Worm (Caenorhabditis elegans) whole organism, L4 larva: Measurements from ENCODE around the gene T26A8.3.

Source experiments
- D1046.2 ChIP-seq: fragments of 200-800 bp; sonication (Bioruptor generic); IDR thresholded peaks from 2 replicates; pipeline ENCODE4 v1.3.6; 2022; ENCODE audit warnings: missing genetic modification characterization, missing compliant biosample characterization
- F37D6.2 ChIP-seq: sonication (generic microtip); optimal IDR thresholded peaks from 2 replicates; lab custom pipeline; 2016; ENCODE audit warnings: mild to moderate bottlenecking, missing genetic modification characterization, missing compliant biosample characterization
- F44E2.7 ChIP-seq: fragments of 200-800 bp; sonication (Bioruptor generic); IDR thresholded peaks from 2 replicates; pipeline ENCODE4 v2.1.2; 2022; ENCODE audit warnings: missing genetic modification characterization, missing compliant biosample characterization
- F49E8.2 ChIP-seq: sonication (generic microtip); optimal IDR thresholded peaks from 2 replicates; lab custom pipeline; 2016; ENCODE audit warnings: missing compliant biosample characterization, mild to moderate bottlenecking, missing genetic modification characterization, borderline replicate concordance
- Y105C5A.15 ChIP-seq: fragments of 200-800 bp; sonication (Bioruptor generic); IDR thresholded peaks from 2 replicates; pipeline ENCODE4 v1.3.6; 2022; ENCODE audit warnings: missing genetic modification characterization, missing compliant biosample characterization
- Y48G9A.11 ChIP-seq: fragments of 200-800 bp; sonication (Bioruptor generic); IDR thresholded peaks from 2 replicates; pipeline ENCODE4 v1.3.6; 2022; ENCODE audit warnings: missing genetic modification reagents, missing genetic modification characterization, missing compliant biosample characterization
- Y5F2A.4 ChIP-seq: fragments of 200-800 bp; sonication (Bioruptor generic); optimal IDR thresholded peaks from 2 replicates; lab custom pipeline; 2018; ENCODE audit warnings: mild to moderate bottlenecking, missing genetic modification characterization, missing compliant biosample characterization
- aha-1 ChIP-seq: fragments of 150-350 bp; peaks from one replicate; lab custom pipeline; 2014; ENCODE audit warnings: missing biosample characterization, missing genetic modification characterization
- aly-2 ChIP-seq: sonication (generic microtip); optimal IDR thresholded peaks from 2 replicates; lab custom pipeline; 2018; ENCODE audit warnings: missing biosample characterization, missing genetic modification characterization
- attf-4 ChIP-seq: sonication (generic microtip); optimal IDR thresholded peaks from 3 replicates; lab custom pipeline; 2017; ENCODE audit warnings: missing biosample characterization, missing genetic modification characterization
- ceh-28 ChIP-seq: fragments of 150-350 bp; optimal IDR thresholded peaks from 2 replicates; lab custom pipeline; 2014; ENCODE audit warnings: missing biosample characterization, missing genetic modification reagents, missing genetic modification characterization
- ceh-44 ChIP-seq: fragments of 200-800 bp; sonication (Bioruptor generic); IDR thresholded peaks from 2 replicates; pipeline ENCODE4 v1.3.6; 2022; ENCODE audit warnings: missing genetic modification reagents, missing genetic modification characterization, missing compliant biosample characterization
- ceh-82 ChIP-seq: sonication (generic microtip); optimal IDR thresholded peaks from 2 replicates; lab custom pipeline; 2017; ENCODE audit warnings: missing biosample characterization, missing genetic modification characterization
- daf-16 ChIP-seq, 3 experiments: sonication (generic microtip); optimal IDR thresholded peaks; 2 replicates each; lab custom pipeline; 2016 to 2017; ENCODE audit warnings: missing genetic modification characterization in 3 of 3, missing genetic modification reagents in 3 of 3, mild to moderate bottlenecking in 2 of 3, missing compliant biosample characterization in 2 of 3, missing biosample characterization in 1 of 3, moderate library complexity in 1 of 3
- dmd-6 ChIP-seq: fragments of 200-800 bp; sonication (Bioruptor generic); IDR thresholded peaks from 2 replicates; pipeline ENCODE4 v1.3.6; 2022; ENCODE audit warnings: missing genetic modification reagents, missing genetic modification characterization, missing compliant biosample characterization
- dmd-8 ChIP-seq: fragments of 200-800 bp; sonication (Bioruptor generic); IDR thresholded peaks from 2 replicates; pipeline ENCODE4 v1.3.6; 2022; ENCODE audit warnings: missing genetic modification characterization, missing compliant biosample characterization
- dmd-9 ChIP-seq: fragments of 200-800 bp; sonication (Bioruptor generic); IDR thresholded peaks from 2 replicates; pipeline ENCODE4 v1.3.6; 2022; ENCODE audit warnings: missing genetic modification reagents, missing genetic modification characterization, missing compliant biosample characterization
- dpl-1 ChIP-seq: fragments of 150-350 bp; optimal IDR thresholded peaks from 2 replicates; lab custom pipeline; 2014; ENCODE audit warnings: missing biosample characterization, missing genetic modification reagents, missing genetic modification characterization
- duxl-1 ChIP-seq: sonication (generic microtip); optimal IDR thresholded peaks from 2 replicates; lab custom pipeline; 2016; ENCODE audit warnings: mild to moderate bottlenecking, missing genetic modification characterization, moderate library complexity, missing compliant biosample characterization; ENCODE audit not compliant: poor library complexity
- gei-8 ChIP-seq: fragments of 200-800 bp; sonication (Bioruptor generic); optimal IDR thresholded peaks from 2 replicates; lab custom pipeline; 2018; ENCODE audit warnings: mild to moderate bottlenecking, missing genetic modification characterization, missing compliant biosample characterization
- hlh-30 ChIP-seq: sonication (generic microtip); optimal IDR thresholded peaks from 2 replicates; lab custom pipeline; 2017; ENCODE audit warnings: antibody characterized with exemption, mild to moderate bottlenecking, missing genetic modification characterization, missing compliant biosample characterization; ENCODE audit not compliant: insufficient read depth
- hmg-1.1 ChIP-seq: fragments of 200-800 bp; sonication (Bioruptor generic); IDR thresholded peaks from 2 replicates; pipeline ENCODE4 v1.3.6; 2022; ENCODE audit warnings: missing genetic modification reagents, missing genetic modification characterization, missing compliant biosample characterization
- lim-7 ChIP-seq: fragments of 200-800 bp; sonication (Bioruptor generic); IDR thresholded peaks from 2 replicates; pipeline ENCODE4 v1.3.6; 2022; ENCODE audit warnings: missing genetic modification characterization, missing compliant biosample characterization
- lin-15B ChIP-seq: fragments of 150-350 bp; sonication (generic microtip); optimal IDR thresholded peaks from 3 replicates; lab custom pipeline; 2014; ENCODE audit warnings: missing biosample characterization, missing genetic modification characterization
- lin-38 ChIP-seq: fragments of 200-800 bp; sonication (Bioruptor generic); IDR thresholded peaks from 2 replicates; pipeline ENCODE4 v1.3.6; 2022; ENCODE audit warnings: missing genetic modification reagents, missing genetic modification characterization, missing compliant biosample characterization
- lin-39 ChIP-seq: fragments of 150-350 bp; optimal IDR thresholded peaks from 2 replicates; lab custom pipeline; 2014; ENCODE audit warnings: missing biosample characterization, missing genetic modification reagents, missing genetic modification characterization
- lsy-2 ChIP-seq, 2 experiments: fragments of 150-350 bp in 1 of 2; sonication (generic microtip) in 1 of 2; optimal IDR thresholded peaks; 2 replicates each; lab custom pipeline; 2014 to 2017; ENCODE audit warnings: missing biosample characterization in 2 of 2, missing genetic modification characterization in 2 of 2
- madf-5 ChIP-seq, 2 experiments: fragments of 200-800 bp; sonication (Bioruptor generic); IDR thresholded peaks; 2 replicates each; pipeline ENCODE4 v1.3.6; 2022; ENCODE audit warnings: missing compliant biosample characterization in 2 of 2, missing genetic modification characterization in 2 of 2
- mdt-29 ChIP-seq: fragments of 200-800 bp; sonication (Bioruptor generic); IDR thresholded peaks from 2 replicates; pipeline ENCODE4 v1.3.6; 2022; ENCODE audit warnings: missing genetic modification reagents, missing genetic modification characterization, missing compliant biosample characterization
- mep-1 ChIP-seq: fragments of 150-350 bp; sonication (generic microtip); optimal IDR thresholded peaks from 3 replicates; lab custom pipeline; 2014; ENCODE audit warnings: missing biosample characterization, missing genetic modification characterization
- mxl-3 ChIP-seq: fragments of 200-800 bp; sonication (Bioruptor generic); optimal IDR thresholded peaks from 2 replicates; lab custom pipeline; 2018; ENCODE audit warnings: mild to moderate bottlenecking, missing genetic modification characterization, missing compliant biosample characterization
- nhr-10 ChIP-seq: fragments of 150-350 bp; optimal IDR thresholded peaks from 2 replicates; lab custom pipeline; 2014; ENCODE audit warnings: missing biosample characterization, missing genetic modification characterization
- nhr-25 ChIP-seq: sonication (generic microtip); optimal IDR thresholded peaks from 2 replicates; lab custom pipeline; 2017; ENCODE audit warnings: missing genetic modification characterization, mild to moderate bottlenecking, missing compliant biosample characterization, antibody characterized with exemption, moderate library complexity, borderline replicate concordance; ENCODE audit not compliant: insufficient read depth
- nhr-48 ChIP-seq: sonication (generic microtip); optimal IDR thresholded peaks from 2 replicates; lab custom pipeline; 2016; ENCODE audit warnings: mild to moderate bottlenecking, missing genetic modification characterization, missing compliant biosample characterization
- nhr-6 ChIP-seq: fragments of 150-350 bp; optimal IDR thresholded peaks from 2 replicates; lab custom pipeline; 2014; ENCODE audit warnings: missing biosample characterization, missing genetic modification characterization
- nhr-77 ChIP-seq: fragments of 150-350 bp; optimal IDR thresholded peaks from 2 replicates; lab custom pipeline; 2014; ENCODE audit warnings: missing biosample characterization, missing genetic modification characterization
- rbr-2 ChIP-seq: sonication (generic microtip); optimal IDR thresholded peaks from 2 replicates; lab custom pipeline; 2016; ENCODE audit warnings: missing genotype, missing genetic modification characterization, missing compliant biosample characterization
- saeg-2 ChIP-seq: fragments of 200-800 bp; sonication (Bioruptor generic); IDR thresholded peaks from 2 replicates; pipeline ENCODE4 v1.3.6; 2022; ENCODE audit warnings: missing genetic modification reagents, missing genetic modification characterization, missing compliant biosample characterization
- set-16 ChIP-seq: fragments of 200-800 bp; sonication (Bioruptor generic); IDR thresholded peaks from 2 replicates; pipeline ENCODE4 v1.3.6; 2022; ENCODE audit warnings: missing genetic modification reagents, missing genetic modification characterization, missing compliant biosample characterization
- skn-1 ChIP-seq: fragments of 150-350 bp; optimal IDR thresholded peaks from 2 replicates; lab custom pipeline; 2014; ENCODE audit warnings: missing biosample characterization, missing genetic modification characterization
- snpc-4 ChIP-seq: fragments of 150-350 bp; optimal IDR thresholded peaks from 2 replicates; lab custom pipeline; 2014; ENCODE audit warnings: missing biosample characterization, missing genetic modification characterization
- spr-1 ChIP-seq: sonication (generic microtip); optimal IDR thresholded peaks from 2 replicates; lab custom pipeline; 2016; ENCODE audit warnings: mild to moderate bottlenecking, missing genetic modification characterization, missing compliant biosample characterization
- tag-97 ChIP-seq: fragments of 200-800 bp; sonication (Bioruptor generic); IDR thresholded peaks from 2 replicates; pipeline ENCODE4 v1.3.6; 2022; ENCODE audit warnings: missing genetic modification characterization, missing compliant biosample characterization
- unc-130 ChIP-seq: sonication (generic microtip); optimal IDR thresholded peaks from 2 replicates; lab custom pipeline; 2016; ENCODE audit warnings: missing genetic modification reagents, missing genetic modification characterization, missing compliant biosample characterization
- unc-39 ChIP-seq: sonication (generic microtip); optimal IDR thresholded peaks from 2 replicates; lab custom pipeline; 2017; ENCODE audit warnings: missing biosample characterization, missing genetic modification characterization
- vab-7 ChIP-seq: fragments of 200-800 bp; sonication (Bioruptor generic); IDR thresholded peaks from 2 replicates; pipeline ENCODE4 v1.3.6; 2022; ENCODE audit warnings: missing genetic modification reagents, missing genetic modification characterization, missing compliant biosample characterization
- zag-1 ChIP-seq: fragments of 150-350 bp; optimal IDR thresholded peaks from 2 replicates; lab custom pipeline; 2014; ENCODE audit warnings: missing biosample characterization, missing genetic modification characterization
- zfp-2 ChIP-seq: sonication (generic microtip); optimal IDR thresholded peaks from 2 replicates; lab custom pipeline; 2016; ENCODE audit warnings: mild to moderate bottlenecking, missing genetic modification characterization, missing compliant biosample characterization
- zfp-3 ChIP-seq: fragments of 200-800 bp; sonication (Bioruptor generic); conservative IDR thresholded peaks from 2 replicates; pipeline ENCODE4 v1.3.6; 2022; ENCODE audit warnings: missing genetic modification reagents, missing genetic modification characterization, missing compliant biosample characterization
- zip-2 ChIP-seq: fragments of 150-350 bp; optimal IDR thresholded peaks from 2 replicates; lab custom pipeline; 2014; ENCODE audit warnings: missing biosample characterization, missing genetic modification characterization
- ztf-7 ChIP-seq: fragments of 150-350 bp; optimal IDR thresholded peaks from 2 replicates; lab custom pipeline; 2014; ENCODE audit warnings: missing biosample characterization, missing genetic modification characterization

The T26A8.3 gene

DNA sequence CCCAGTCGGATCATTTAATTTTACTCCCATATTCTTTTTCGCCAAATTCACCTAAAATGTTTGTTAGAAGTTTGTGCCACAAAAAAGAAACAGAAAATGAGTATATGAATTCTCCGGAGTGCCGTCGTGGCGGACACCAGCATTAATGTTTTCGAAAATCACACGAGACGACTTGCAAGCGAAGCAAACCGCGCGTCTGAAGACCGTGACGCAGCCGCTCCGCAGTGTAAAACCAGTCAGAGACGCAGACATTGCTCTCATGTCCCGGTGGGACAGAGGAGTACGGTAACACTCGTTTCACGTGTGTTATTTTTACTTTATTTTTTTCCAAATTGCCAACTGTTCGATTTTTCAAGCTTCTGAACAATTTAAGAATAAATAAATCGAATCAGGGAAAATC is 6.3 kb upstream of the T26A8.3 start, which contains the start of the genes T26A8.4 and pdtf-1 (continued):
- peak; percentile 69 for TF ChIP-seq zip-2 (tag; lab: Kevin White, UChicago)
- peak; percentile 55 for TF ChIP-seq nhr-10 (tag; lab: Kevin White, UChicago)
- peak; percentile 63 for TF ChIP-seq nhr-48
- peak; percentile 76 for TF ChIP-seq snpc-4 (tag; lab: Kevin White, UChicago)
- peak; percentile 99 for TF ChIP-seq D1046.2 (GFP tag; lab: Robert Waterston, UW)
- TF ChIP-seq lin-38 (GFP tag; lab: Robert Waterston, UW), result peak; percentile 82
- peak; percentile 80 for TF ChIP-seq zfp-3
- TF ChIP-seq attf-4 (tag; lab: Kevin White, UChicago), result no peak
- peak; percentile 66; the same call in 1 of the 2 replicates for TF ChIP-seq saeg-2 (GFP tag; lab: Robert Waterston, UW)
- TF ChIP-seq daf-16 (GFP tag; optimal IDR thresholded peaks at IDR 0.05; lab: Kevin White, UChicago), result peak; percentile 38 to 78
- TF ChIP-seq daf-16 (tag; optimal IDR thresholded peaks at IDR 0.05; lab: Kevin White, UChicago), result peak; percentile 82
- peak; percentile 75 for TF ChIP-seq mxl-3
- TF ChIP-seq rbr-2 (tag; lab: Kevin White, UChicago), result peak; percentile 89
- peak; percentile 68 for TF ChIP-seq ztf-7 (tag; lab: Kevin White, UChicago)
- TF ChIP-seq ceh-44, result peak; percentile 63; the same call in 1 of the 2 replicates
- no peak for TF ChIP-seq lim-7 (GFP tag; lab: Robert Waterston, UW)
- TF ChIP-seq nhr-6 (tag; lab: Kevin White, UChicago), result peak; percentile 99
- no peak for TF ChIP-seq lin-39 (tag; lab: Kevin White, UChicago)
- TF ChIP-seq zfp-2 (tag; lab: Kevin White, UChicago), result peak; percentile 79
- no peak for TF ChIP-seq dmd-8 (GFP tag; lab: Robert Waterston, UW)
- no peak for TF ChIP-seq F44E2.7 (GFP tag; lab: Robert Waterston, UW)
- TF ChIP-seq set-16 (GFP tag; lab: Robert Waterston, UW), result peak; percentile 76
- peak; percentile 99 to 100 for TF ChIP-seq lsy-2 (tag; optimal IDR thresholded peaks at IDR 0.05; lab: Kevin White, UChicago)
- TF ChIP-seq gei-8 (GFP tag; lab: Kevin White, UChicago), result peak; percentile 15
- TF ChIP-seq tag-97 (GFP tag; lab: Robert Waterston, UW), result no peak
- TF ChIP-seq hlh-30 (tag; lab: Kevin White, UChicago), result peak; percentile 99
- TF ChIP-seq F49E8.2 (tag; lab: Kevin White, UChicago), result peak; percentile 15
- no peak for TF ChIP-seq skn-1
- TF ChIP-seq Y48G9A.11, result peak; percentile 81
- TF ChIP-seq spr-1 (tag; lab: Kevin White, UChicago), result peak; percentile 64
- TF ChIP-seq F37D6.2, result peak; percentile 56
- TF ChIP-seq unc-39 (tag; lab: Kevin White, UChicago), result no peak
- no peak for TF ChIP-seq ceh-28 (tag; lab: Kevin White, UChicago)
- peak; percentile 79 for TF ChIP-seq dmd-6 (GFP tag; lab: Robert Waterston, UW)
- TF ChIP-seq vab-7, result peak; percentile 74; the same call in 1 of the 2 replicates
- peak; percentile 83 for TF ChIP-seq dpl-1
- TF ChIP-seq unc-130 (GFP tag; lab: Kevin White, UChicago), result peak; percentile 82
- peak; percentile 89 for TF ChIP-seq hmg-1.1 (GFP tag; lab: Robert Waterston, UW)
- peak; percentile 50 for TF ChIP-seq lin-15B (tag; lab: Kevin White, UChicago)
- no peak for TF ChIP-seq ceh-82
- peak; percentile 95 for TF ChIP-seq mep-1 (tag; lab: Kevin White, UChicago)
- peak; percentile 66 for TF ChIP-seq mdt-29 (GFP tag; lab: Robert Waterston, UW)
- peak; percentile 95 for TF ChIP-seq nhr-77 (tag; lab: Kevin White, UChicago)
- TF ChIP-seq aha-1 (tag; lab: Kevin White, UChicago), result peak; percentile 100
- TF ChIP-seq zag-1 (tag; lab: Kevin White, UChicago), result no peak
- peak; percentile 75 for TF ChIP-seq duxl-1
- peak; percentile 16 for TF ChIP-seq Y5F2A.4 (GFP tag; lab: Kevin White, UChicago)
- no peak for TF ChIP-seq aly-2 (tag; lab: Kevin White, UChicago)
- TF ChIP-seq Y105C5A.15 (GFP tag; lab: Robert Waterston, UW), result no peak
- TF ChIP-seq madf-5 (GFP tag; IDR thresholded peaks at IDR 0.05; lab: Robert Waterston, UW), result 0 out of 4 replicates have a peak, but pooled peaks of 1 of the 2 experiments have one; percentile 60
- TF ChIP-seq nhr-25, result peak; percentile 91
- peak; percentile 69 for TF ChIP-seq dmd-9 (GFP tag; lab: Robert Waterston, UW)
